Worm (Caenorhabditis elegans) whole organism, L4/young adult: ENCODE data around the gene Y46H3A.5.

Source experiments
- W03F9.2 ChIP-seq: fragments of 150-350 bp; optimal IDR thresholded peaks from 2 replicates; lab custom pipeline; 2014; ENCODE audit warnings: missing biosample characterization, missing genetic modification characterization
- dao-5 ChIP-seq: sonication (generic microtip); optimal IDR thresholded peaks from 2 replicates; lab custom pipeline; 2016; ENCODE audit warnings: missing genotype, missing genetic modification characterization, moderate library complexity, missing compliant biosample characterization
- him-1 ChIP-seq: sonication (generic microtip); optimal IDR thresholded peaks from 2 replicates; lab custom pipeline; 2016; ENCODE audit warnings: missing genotype, missing genetic modification reagents, missing genetic modification characterization, missing compliant biosample characterization

Gene Y46H3A.5

ce11 chrV:1767427-1767826 is 47.3 kb downstream of the Y46H3A.5 start:
- TF ChIP-seq him-1 (no peak), dao-5 (tag; lab: Kevin White, UChicago) (no peak), W03F9.2 (no peak)
